Fruit fly (Drosophila melanogaster) whole organism, embryonic: ENCODE data around the gene CG11598.

Experiments used
- Abd-B ChIP-seq: fragments of 200-800 bp; sonication (Bioruptor generic); optimal IDR thresholded peaks from 2 replicates; lab custom pipeline; 2018; ENCODE audit warnings: missing biosample characterization, mild to moderate bottlenecking, missing genetic modification characterization, moderate library complexity
- Aef1 ChIP-seq: fragments of 200-800 bp; sonication (Bioruptor generic); IDR thresholded peaks from 3 replicates; pipeline ENCODE4 v1.3.6; 2022; ENCODE audit warnings: missing biosample characterization, missing genetic modification characterization
- Bteb2 ChIP-seq: fragments of 200-800 bp; sonication (Bioruptor generic); optimal IDR thresholded peaks from 2 replicates; lab custom pipeline; 2016; ENCODE audit warnings: missing biosample characterization, missing genetic modification characterization
- CG11695 ChIP-seq: fragments of 200-800 bp; sonication (Bioruptor generic); IDR thresholded peaks from 3 replicates; pipeline ENCODE4 v1.3.6; 2022; ENCODE audit warnings: missing biosample characterization, missing genetic modification characterization
- CG13894 ChIP-seq: fragments of 200-800 bp; sonication (Bioruptor generic); optimal IDR thresholded peaks from 3 replicates; lab custom pipeline; 2018; ENCODE audit warnings: missing biosample characterization, mild to moderate bottlenecking, missing genetic modification characterization, moderate library complexity
- CG14710 ChIP-seq: fragments of 200-800 bp; sonication (Bioruptor generic); optimal IDR thresholded peaks from 3 replicates; lab custom pipeline; 2019; ENCODE audit warnings: missing biosample characterization, mild to moderate bottlenecking, missing genetic modification characterization, moderate library complexity
- CG15269 ChIP-seq: fragments of 200-800 bp; sonication (Bioruptor generic); optimal IDR thresholded peaks from 2 replicates; lab custom pipeline; 2018; ENCODE audit warnings: missing biosample characterization, mild to moderate bottlenecking, missing genetic modification characterization, moderate library complexity
- CG15601 ChIP-seq: fragments of 200-800 bp; sonication (Bioruptor generic); optimal IDR thresholded peaks from 3 replicates; lab custom pipeline; 2019; ENCODE audit warnings: missing biosample characterization, mild to moderate bottlenecking, missing genetic modification characterization, moderate library complexity
- CG2889 ChIP-seq: fragments of 200-800 bp; sonication (Bioruptor generic); IDR thresholded peaks from 3 replicates; pipeline ENCODE4 v1.3.6; 2022; ENCODE audit warnings: missing biosample characterization, missing genetic modification characterization
- CG4282 ChIP-seq: fragments of 200-800 bp; sonication (Bioruptor generic); optimal IDR thresholded peaks from 2 replicates; lab custom pipeline; 2016; ENCODE audit warnings: missing biosample characterization, missing genetic modification characterization
- CG4730 ChIP-seq: fragments of 200-800 bp; sonication (Bioruptor generic); IDR thresholded peaks from 2 replicates; pipeline ENCODE4 v1.3.6; 2022; ENCODE audit warnings: missing biosample characterization, missing genetic modification characterization
- CG4820 ChIP-seq: fragments of 200-800 bp; sonication (Bioruptor generic); optimal IDR thresholded peaks from 3 replicates; lab custom pipeline; 2016; ENCODE audit warnings: missing biosample characterization, missing genetic modification characterization
- CG6791 ChIP-seq: fragments of 200-800 bp; sonication (Bioruptor generic); IDR thresholded peaks from 3 replicates; pipeline ENCODE4 v1.3.6; 2022; ENCODE audit warnings: missing biosample characterization, missing genetic modification characterization; ENCODE audit not compliant: partially characterized antibody
- CG6813 ChIP-seq: fragments of 200-800 bp; sonication (Bioruptor generic); optimal IDR thresholded peaks from 2 replicates; lab custom pipeline; 2017; ENCODE audit warnings: missing biosample characterization, missing genetic modification characterization, mild to moderate bottlenecking, moderate library complexity, missing genetic modification reagents
- CG7987 ChIP-seq: fragments of 200-800 bp; sonication (Bioruptor generic); optimal IDR thresholded peaks from 2 replicates; lab custom pipeline; 2018; ENCODE audit warnings: missing biosample characterization, mild to moderate bottlenecking, missing genetic modification characterization, moderate library complexity
- CG8944 ChIP-seq: fragments of 200-800 bp; sonication (Bioruptor generic); optimal IDR thresholded peaks from 3 replicates; lab custom pipeline; 2016; ENCODE audit warnings: missing biosample characterization, missing genetic modification characterization
- CG9797 ChIP-seq: fragments of 200-800 bp; sonication (Bioruptor generic); optimal IDR thresholded peaks from 3 replicates; lab custom pipeline; 2018; ENCODE audit warnings: missing biosample characterization, mild to moderate bottlenecking, missing genetic modification characterization
- CHES-1-like ChIP-seq: fragments of 200-800 bp; sonication (Bioruptor generic); optimal IDR thresholded peaks from 2 replicates; lab custom pipeline; 2016; ENCODE audit warnings: missing biosample characterization, missing genetic modification characterization
- Chrac-16 ChIP-seq: fragments of 200-800 bp; sonication (Bioruptor generic); optimal IDR thresholded peaks from 3 replicates; lab custom pipeline; 2016; ENCODE audit warnings: missing biosample characterization, missing genetic modification characterization
- Dek ChIP-seq: fragments of 200-800 bp; sonication (Bioruptor generic); optimal IDR thresholded peaks from 3 replicates; lab custom pipeline; 2019; ENCODE audit warnings: missing biosample characterization, mild to moderate bottlenecking, missing genetic modification characterization, moderate library complexity
- Dip2 ChIP-seq: fragments of 200-800 bp; sonication (Bioruptor generic); IDR thresholded peaks from 2 replicates; pipeline ENCODE4 v1.3.6; 2022; ENCODE audit warnings: missing biosample characterization, missing genetic modification characterization
- Ets97D ChIP-seq: fragments of 200-800 bp; sonication (Bioruptor generic); optimal IDR thresholded peaks from 3 replicates; lab custom pipeline; 2016; ENCODE audit warnings: missing biosample characterization, missing genetic modification characterization
- Fer3 ChIP-seq: fragments of 200-800 bp; sonication (Bioruptor generic); optimal IDR thresholded peaks from 2 replicates; lab custom pipeline; 2018; ENCODE audit warnings: missing biosample characterization, mild to moderate bottlenecking, missing genetic modification characterization, moderate library complexity
- H15 ChIP-seq: fragments of 200-800 bp; sonication (Bioruptor generic); IDR thresholded peaks from 3 replicates; pipeline ENCODE4 v1.3.6; 2022; ENCODE audit warnings: missing biosample characterization, missing genetic modification characterization
- Hr3 ChIP-seq: fragments of 200-800 bp; sonication (Bioruptor generic); optimal IDR thresholded peaks from 3 replicates; lab custom pipeline; 2016; ENCODE audit warnings: missing biosample characterization, missing genetic modification characterization
- Nf-YB ChIP-seq: fragments of 200-800 bp; sonication (Bioruptor generic); optimal IDR thresholded peaks from 3 replicates; lab custom pipeline; 2019; ENCODE audit warnings: missing biosample characterization, mild to moderate bottlenecking, missing genetic modification characterization, moderate library complexity
- Sry-β ChIP-seq: fragments of 200-800 bp; sonication (Bioruptor generic); optimal IDR thresholded peaks from 2 replicates; lab custom pipeline; 2018; ENCODE audit warnings: missing biosample characterization, mild to moderate bottlenecking, missing genetic modification characterization, moderate library complexity
- Tbp ChIP-seq: fragments of >200 bp; optimal IDR thresholded peaks from 2 replicates; lab custom pipeline; 2018; ENCODE audit warnings: missing biosample characterization, missing genetic modification characterization
- Vsx1 ChIP-seq: fragments of 200-800 bp; sonication (Bioruptor generic); optimal IDR thresholded peaks from 2 replicates; lab custom pipeline; 2017; ENCODE audit warnings: missing biosample characterization, mild to moderate bottlenecking, missing genetic modification characterization, missing genetic modification reagents
- ase ChIP-seq: fragments of 200-800 bp; sonication (Bioruptor generic); IDR thresholded peaks from 3 replicates; pipeline ENCODE4 v1.3.6; 2022; ENCODE audit warnings: missing biosample characterization, missing genetic modification characterization
- az2 ChIP-seq: fragments of 200-800 bp; sonication (Bioruptor generic); optimal IDR thresholded peaks from 3 replicates; lab custom pipeline; 2016; ENCODE audit warnings: missing biosample characterization, missing genetic modification characterization
- br ChIP-seq: fragments of >200 bp; optimal IDR thresholded peaks from 2 replicates; lab custom pipeline; 2017
- caup ChIP-seq: fragments of 200-800 bp; sonication (Bioruptor generic); optimal IDR thresholded peaks from 3 replicates; lab custom pipeline; 2017; ENCODE audit warnings: missing biosample characterization, mild to moderate bottlenecking, missing genetic modification characterization, moderate library complexity; ENCODE audit not compliant: severe bottlenecking
- corto ChIP-seq: fragments of 200-800 bp; sonication (Bioruptor generic); optimal IDR thresholded peaks from 2 replicates; lab custom pipeline; 2016; ENCODE audit warnings: missing biosample characterization, mild to moderate bottlenecking, missing genetic modification characterization, moderate library complexity
- en ChIP-seq: fragments of 200-800 bp; sonication (Bioruptor generic); optimal IDR thresholded peaks from 2 replicates; lab custom pipeline; 2016; ENCODE audit warnings: missing biosample characterization, missing genetic modification characterization
- h ChIP-seq: fragments of >200 bp; optimal IDR thresholded peaks from 2 replicates; lab custom pipeline; 2017
- her ChIP-seq: fragments of 200-800 bp; sonication (Bioruptor generic); optimal IDR thresholded peaks from 2 replicates; lab custom pipeline; 2016; ENCODE audit warnings: missing biosample characterization, missing genetic modification characterization
- ind ChIP-seq: fragments of 200-800 bp; sonication (Bioruptor generic); optimal IDR thresholded peaks from 3 replicates; lab custom pipeline; 2016; ENCODE audit warnings: missing biosample characterization, missing genetic modification characterization
- inv ChIP-seq: fragments of 200-800 bp; sonication (Bioruptor generic); IDR thresholded peaks from 2 replicates; pipeline ENCODE4 v1.3.6; 2022; ENCODE audit warnings: missing biosample characterization, missing genetic modification characterization; ENCODE audit not compliant: partially characterized antibody
- kay ChIP-seq: fragments of 200-800 bp; sonication (Bioruptor generic); optimal IDR thresholded peaks from 2 replicates; lab custom pipeline; 2016; ENCODE audit warnings: missing biosample characterization, missing genetic modification characterization
- lov ChIP-seq, 2 experiments: fragments of 200-800 bp in 1 of 2; fragments of >200 bp in 1 of 2; sonication (Bioruptor generic) in 1 of 2; IDR thresholded peaks in 1 of 2; optimal IDR thresholded peaks in 1 of 2; 2 replicates in 1 of 2; 3 replicates in 1 of 2; pipeline versions ENCODE4 v1.3.6 to Lab custom; 2017 to 2022; ENCODE audit warnings: missing biosample characterization in 1 of 2, missing genetic modification characterization in 1 of 2
- nom ChIP-seq: fragments of 200-800 bp; sonication (Bioruptor generic); optimal IDR thresholded peaks from 2 replicates; lab custom pipeline; 2017; ENCODE audit warnings: missing biosample characterization, missing genetic modification characterization, mild to moderate bottlenecking, moderate library complexity, missing genetic modification reagents
- sc ChIP-seq, 3 experiments: fragments of >200 bp in 2 of 3; fragments of 200-800 bp in 1 of 3; sonication (Bioruptor generic) in 1 of 3; optimal IDR thresholded peaks; 2 replicates in 2 of 3; 3 replicates in 1 of 3; lab custom pipeline; 2017; ENCODE audit warnings: mild to moderate bottlenecking in 1 of 3, missing biosample characterization in 1 of 3, missing genetic modification characterization in 1 of 3, missing genetic modification reagents in 1 of 3
- slou ChIP-seq: fragments of 200-800 bp; sonication (Bioruptor generic); optimal IDR thresholded peaks from 3 replicates; lab custom pipeline; 2016; ENCODE audit warnings: missing biosample characterization, missing genetic modification characterization
- sob ChIP-seq: fragments of 200-800 bp; sonication (Bioruptor generic); IDR thresholded peaks from 2 replicates; pipeline ENCODE4 v1.3.6; 2022; ENCODE audit warnings: missing biosample characterization, missing genetic modification characterization
- tap ChIP-seq: fragments of 200-800 bp; optimal IDR thresholded peaks from 3 replicates; lab custom pipeline; 2019; ENCODE audit warnings: missing biosample characterization, mild to moderate bottlenecking, missing genetic modification characterization, moderate library complexity
- tna ChIP-seq: fragments of 200-800 bp; sonication (Bioruptor generic); IDR thresholded peaks from 2 replicates; pipeline ENCODE4 v1.3.6; 2022; ENCODE audit warnings: missing biosample characterization, missing genetic modification characterization; ENCODE audit not compliant: partially characterized antibody
- toy ChIP-seq: fragments of 200-800 bp; sonication (Bioruptor generic); IDR thresholded peaks from 2 replicates; pipeline ENCODE4 v1.3.6; 2022; ENCODE audit warnings: missing biosample characterization, missing genetic modification characterization
- trh ChIP-seq: fragments of 200-800 bp; sonication (Bioruptor generic); optimal IDR thresholded peaks from 2 replicates; lab custom pipeline; 2016; ENCODE audit warnings: missing biosample characterization, missing genetic modification characterization
- zen ChIP-seq: fragments of 200-800 bp; sonication (Bioruptor generic); optimal IDR thresholded peaks from 3 replicates; lab custom pipeline; 2018; ENCODE audit warnings: missing biosample characterization, mild to moderate bottlenecking, missing genetic modification characterization, moderate library complexity

CG11598 gene

dm6 chr3R:12591672-12592071 is 43.0 kb upstream of the CG11598 start (continued):
- TF ChIP-seq CG9797 (GFP tag; lab: Kevin White, UChicago) (no peak), Hr3 (GFP tag; lab: Kevin White, UChicago) (no peak), Dip2 (GFP tag; lab: Robert Waterston, UW) (no peak), CG4730 (GFP tag; lab: Robert Waterston, UW) (peak; percentile 46; the same call in 1 of the 2 replicates), CG8944 (GFP tag; lab: Kevin White, UChicago) (no peak), Dek (no peak), tap (tag; lab: Kevin White, UChicago) (no peak), CG4282 (GFP tag; lab: Kevin White, UChicago) (no peak), Ets97D (no peak), zen (tag; lab: Kevin White, UChicago) (no peak), CG15601 (no peak), Vsx1 (no peak), nom (no peak), Nf-YB (no peak), Aef1 (GFP tag; lab: Robert Waterston, UW) (0 out of 3 replicates have a peak, but pooled peaks have one; percentile 21), CG6813 (peak; percentile 6), trh (no peak), az2 (GFP tag; lab: Kevin White, UChicago) (peak; percentile 9), CG4820 (GFP tag; lab: Kevin White, UChicago) (peak; percentile 25), tna (no peak), Abd-B (peak; percentile 35), kay (GFP tag; lab: Kevin White, UChicago) (no peak), Bteb2 (GFP tag; lab: Kevin White, UChicago) (no peak), toy (GFP tag; lab: Robert Waterston, UW) (no peak), sob (0 out of 2 replicates have a peak, but pooled peaks have one; percentile 35), caup (GFP tag; lab: Kevin White, UChicago) (peak; percentile 20), CHES-1-like (GFP tag; lab: Kevin White, UChicago) (no peak), corto (no peak), slou (GFP tag; lab: Kevin White, UChicago) (no peak), CG13894 (tag; lab: Kevin White, UChicago) (no peak), lov (optimal IDR thresholded peaks at IDR 0.05; lab: Kevin White, UChicago) (no peak), lov (GFP tag; IDR thresholded peaks at IDR 0.05; lab: Robert Waterston, UW) (no peak), sc (optimal IDR thresholded peaks at IDR 0.05; lab: Kevin White, UChicago) (no peak), sc (GFP tag; optimal IDR thresholded peaks at IDR 0.05; lab: Kevin White, UChicago) (no peak), CG7987 (GFP tag; lab: Kevin White, UChicago) (no peak), h (lab: Kevin White, UChicago) (no peak), her (no peak), CG14710 (tag; lab: Kevin White, UChicago) (no peak), br (no peak), en (GFP tag; lab: Kevin White, UChicago) (no peak), Fer3 (tag; lab: Kevin White, UChicago) (peak; percentile 32), Tbp (GFP tag; lab: Kevin White, UChicago) (no peak), CG11695 (GFP tag; lab: Robert Waterston, UW) (no peak; the same call in 2 of the 3 replicates), CG6791 (GFP tag; lab: Robert Waterston, UW) (no peak), Chrac-16 (GFP tag; lab: Kevin White, UChicago) (peak; percentile 2), Sry-β (GFP tag; lab: Kevin White, UChicago) (no peak), CG15269 (tag; lab: Kevin White, UChicago) (peak; percentile 39), ase (GFP tag; lab: Robert Waterston, UW) (peak; percentile 29; the same call in 1 of the 3 replicates), inv (GFP tag; lab: Robert Waterston, UW) (no peak), ind (GFP tag; lab: Kevin White, UChicago) (peak; percentile 46), CG2889 (GFP tag; lab: Robert Waterston, UW) (0 out of 3 replicates have a peak, but pooled peaks have one; percentile 36), H15 (GFP tag; lab: Robert Waterston, UW) (no peak)
